Worm (Caenorhabditis elegans): ENCODE measurements around the gene cyp-33C2.

The cyp-33C2 gene

ce11 chrV:2183162-2183561 is at the start of gene cyp-33C2:
Gene cyp-33C2, plus strand, starts transcription at chrV:2183488.
- TF ChIP-seq ztf-11 (tag; optimal IDR thresholded peaks at IDR 0.05): no peak

- no peak for TF ChIP-seq ceh-43 (GFP tag; optimal IDR thresholded peaks at IDR 0.05)
- peak; percentile 4 for TF ChIP-seq ces-1 (GFP tag; optimal IDR thresholded peaks at IDR 0.05)
- TF ChIP-seq pha-4 (tag; optimal IDR thresholded peaks at IDR 0.05): no peak
- peak; percentile 4 for TF ChIP-seq mep-1 (tag; optimal IDR thresholded peaks at IDR 0.05)
- no peak for TF ChIP-seq bed-3 (GFP tag; optimal IDR thresholded peaks at IDR 0.05)
- no peak for TF ChIP-seq nhr-2 (tag; optimal IDR thresholded peaks at IDR 0.05)
- peak; percentile 20 for TF ChIP-seq nhr-237 (tag; optimal IDR thresholded peaks at IDR 0.05)
- TF ChIP-seq hlh-1 (tag; optimal IDR thresholded peaks at IDR 0.05): no peak
- TF ChIP-seq flh-1 (GFP tag; optimal IDR thresholded peaks at IDR 0.05): no peak
- TF ChIP-seq sem-2 (GFP tag; optimal IDR thresholded peaks at IDR 0.05): no peak
- no peak for TF ChIP-seq lin-32 (GFP tag; optimal IDR thresholded peaks at IDR 0.05)
- TF ChIP-seq ceh-39 (tag; optimal IDR thresholded peaks at IDR 0.05): no peak
- no peak for TF ChIP-seq nhr-12 (tag; optimal IDR thresholded peaks at IDR 0.05)
- TF ChIP-seq unc-39 (tag; optimal IDR thresholded peaks at IDR 0.05): no peak
- no peak for TF ChIP-seq mls-2 (tag; optimal IDR thresholded peaks at IDR 0.05)
Measured at ce11 chrV:2133512-2133911, 49.8 kb upstream of the cyp-33C2 start.

- TF ChIP-seq zip-8 (tag; optimal IDR thresholded peaks at IDR 0.05) (no peak), nhr-2 (tag; optimal IDR thresholded peaks at IDR 0.05) (no peak), ztf-11 (tag; optimal IDR thresholded peaks at IDR 0.05) (no peak), ceh-43 (GFP tag; optimal IDR thresholded peaks at IDR 0.05) (no peak), cnd-1 (tag; optimal IDR thresholded peaks at IDR 0.05) (no peak), lin-32 (GFP tag; optimal IDR thresholded peaks at IDR 0.05) (no peak), lsy-2 (tag; optimal IDR thresholded peaks at IDR 0.05) (no peak), drap-1 (GFP tag; optimal IDR thresholded peaks at IDR 0.05) (no peak), mep-1 (tag; optimal IDR thresholded peaks at IDR 0.05) (no peak), mls-2 (tag; optimal IDR thresholded peaks at IDR 0.05) (no peak), unc-120 (tag; optimal IDR thresholded peaks at IDR 0.05; ENCODE audit: poor library complexity, severe bottlenecking) (no peak)
Measured at ce11 chrV:2134340-2134739, 48.9 kb upstream of the cyp-33C2 start.

- TF ChIP-seq unc-120 (tag; optimal IDR thresholded peaks at IDR 0.05; ENCODE audit: poor library complexity, severe bottlenecking): peak; percentile 34
- TF ChIP-seq unc-62 (GFP tag; optimal IDR thresholded peaks at IDR 0.05): no peak
- peak; percentile 8 for TF ChIP-seq sptf-1 (tag; optimal IDR thresholded peaks at IDR 0.05)
Measured at ce11 chrV:2135323-2135722, 48.0 kb upstream of the cyp-33C2 start.

ce11 chrV:2137010-2137409 is 46.3 kb upstream of the cyp-33C2 start:
- TF ChIP-seq lin-32 (GFP tag; optimal IDR thresholded peaks at IDR 0.05) (no peak), ceh-43 (GFP tag; optimal IDR thresholded peaks at IDR 0.05) (no peak), nhr-28 (tag; optimal IDR thresholded peaks at IDR 0.05) (no peak), nhr-76 (tag; optimal IDR thresholded peaks at IDR 0.05) (no peak), pha-4 (tag; optimal IDR thresholded peaks at IDR 0.05) (no peak)

- TF ChIP-seq nhr-237 (tag; optimal IDR thresholded peaks at IDR 0.05) (no peak), ceh-39 (tag; optimal IDR thresholded peaks at IDR 0.05) (no peak), M03D4.4 (tag; optimal IDR thresholded peaks at IDR 0.05) (no peak)
Measured at ce11 chrV:2138287-2138686, 45.0 kb upstream of the cyp-33C2 start.

ce11 chrV:2139918-2140317 is 43.4 kb upstream of the cyp-33C2 start, which contains the start of gene F22F7.7:
Gene F22F7.7, minus strand, starts transcription at chrV:2140042.
- TF ChIP-seq sem-2 (GFP tag; optimal IDR thresholded peaks at IDR 0.05): no peak
- TF ChIP-seq hlh-1 (tag; optimal IDR thresholded peaks at IDR 0.05): no peak
- TF ChIP-seq nhr-12 (tag; optimal IDR thresholded peaks at IDR 0.05): no peak
- no peak for TF ChIP-seq ham-2 (GFP tag; optimal IDR thresholded peaks at IDR 0.05)
- TF ChIP-seq lsy-2 (tag; optimal IDR thresholded peaks at IDR 0.05): no peak
- TF ChIP-seq ceh-39 (tag; optimal IDR thresholded peaks at IDR 0.05): no peak
- TF ChIP-seq unc-120 (tag; optimal IDR thresholded peaks at IDR 0.05; ENCODE audit: poor library complexity, severe bottlenecking): no peak
- no peak for TF ChIP-seq drap-1 (GFP tag; optimal IDR thresholded peaks at IDR 0.05)
- TF ChIP-seq lin-13 (tag; optimal IDR thresholded peaks at IDR 0.05): no peak
- no peak for TF ChIP-seq nhr-76 (tag; optimal IDR thresholded peaks at IDR 0.05)

All from whole organism, mixed stage, embryonic.